Worm (Caenorhabditis elegans): ENCODE results near the gene nstp-3.

- TF ChIP-seq nhr-12 (tag; optimal IDR thresholded peaks at IDR 0.05) (no peak), ceh-82 (tag; optimal IDR thresholded peaks at IDR 0.05) (no peak), snpc-4 (tag; optimal IDR thresholded peaks at IDR 0.05) (no peak), egl-27 (tag; optimal IDR thresholded peaks at IDR 0.05) (no peak), lin-13 (GFP tag; optimal IDR thresholded peaks at IDR 0.05) (no peak)
These were observed 48.7 kb upstream of the nstp-3 start for ce11 chrV:5846729-5847128.

All from whole organism, L2 larva.